Worm (Caenorhabditis elegans) whole organism, L3 larva: ENCODE results near the gene cyp-13A12.

Experiments
- lin-39 ChIP-seq: fragments of 150-350 bp; optimal IDR thresholded peaks from 2 replicates; lab custom pipeline; 2018; ENCODE audit warnings: missing biosample characterization, missing genetic modification reagents, missing genetic modification characterization
- mml-1 ChIP-seq: fragments of 150-350 bp; sonication (generic microtip); optimal IDR thresholded peaks from 3 replicates; lab custom pipeline; 2014; ENCODE audit warnings: missing biosample characterization, missing genetic modification characterization
- nhr-23 ChIP-seq: fragments of 150-350 bp; optimal IDR thresholded peaks from 2 replicates; lab custom pipeline; 2014; ENCODE audit warnings: missing biosample characterization, missing genetic modification reagents, missing genetic modification characterization
- unc-62 ChIP-seq: fragments of 150-350 bp; sonication (generic microtip); optimal IDR thresholded peaks from 4 replicates; lab custom pipeline; 2014; ENCODE audit warnings: missing biosample characterization, missing genetic modification reagents, missing genetic modification characterization
- zag-1 ChIP-seq: fragments of 150-350 bp; optimal IDR thresholded peaks from 2 replicates; lab custom pipeline; 2014; ENCODE audit warnings: missing biosample characterization, missing genetic modification characterization

ce11 chrIII:13049956-13050355, 25.6 kb downstream of the cyp-13A12 start:
- TF ChIP-seq nhr-23 (tag; lab: Kevin White, UChicago) (no peak), zag-1 (tag; lab: Kevin White, UChicago) (no peak), lin-39 (no peak), unc-62 (GFP tag; lab: Kevin White, UChicago) (no peak), mml-1 (no peak)
